Fruit fly (Drosophila melanogaster) whole organism, wandering third instar larva: ENCODE results near the gene PNUTS.

ENCODE experiments used
- Abd-B ChIP-seq: fragments of >200 bp; optimal IDR thresholded peaks from 2 replicates; lab custom pipeline; 2017; ENCODE audit warnings: missing biosample characterization, missing genetic modification characterization
- CG32264 ChIP-seq: fragments of 200-800 bp; sonication (Bioruptor generic); optimal IDR thresholded peaks from 2 replicates; lab custom pipeline; 2016; ENCODE audit warnings: missing biosample characterization, missing genetic modification characterization
- CG9705 ChIP-seq: fragments of 200-800 bp; sonication (Bioruptor generic); optimal IDR thresholded peaks from 2 replicates; lab custom pipeline; 2018; ENCODE audit warnings: missing biosample characterization, mild to moderate bottlenecking, missing genetic modification characterization
- CrebA ChIP-seq: fragments of 200-800 bp; sonication (Bioruptor generic); optimal IDR thresholded peaks from 2 replicates; lab custom pipeline; 2016; ENCODE audit warnings: missing biosample characterization, mild to moderate bottlenecking, missing genetic modification characterization, borderline replicate concordance
- Dfd ChIP-seq: fragments of >200 bp; optimal IDR thresholded peaks from 2 replicates; lab custom pipeline; 2017; ENCODE audit warnings: missing biosample characterization, missing genetic modification characterization
- Dif ChIP-seq: fragments of 200-275, 200-300 bp; sonication (Bioruptor generic); optimal IDR thresholded peaks from 2 replicates; lab custom pipeline; 2018; ENCODE audit warnings: missing biosample characterization, missing genetic modification characterization; ENCODE audit not compliant: partially characterized antibody
- GATAd ChIP-seq: sonication (Bioruptor generic); optimal IDR thresholded peaks from 2 replicates; lab custom pipeline; 2016; ENCODE audit warnings: missing biosample characterization, missing genetic modification characterization
- HLH106 ChIP-seq: fragments of 200-800 bp; optimal IDR thresholded peaks from 3 replicates; lab custom pipeline; 2019; ENCODE audit warnings: missing biosample characterization, mild to moderate bottlenecking, missing genetic modification characterization, moderate library complexity
- Hnf4 ChIP-seq: fragments of 200-800 bp; sonication (Bioruptor generic); optimal IDR thresholded peaks from 2 replicates; lab custom pipeline; 2016; ENCODE audit warnings: missing biosample characterization, mild to moderate bottlenecking, missing genetic modification characterization
- Hr78 ChIP-seq: fragments of >200 bp; optimal IDR thresholded peaks from 2 replicates; lab custom pipeline; 2017; ENCODE audit warnings: missing biosample characterization, missing genetic modification characterization
- Hr83 ChIP-seq: fragments of 200-300 bp; sonication (Bioruptor generic); optimal IDR thresholded peaks from 2 replicates; lab custom pipeline; 2016; ENCODE audit warnings: missing biosample characterization, mild to moderate bottlenecking, missing genetic modification characterization, moderate library complexity; ENCODE audit not compliant: poor library complexity, severe bottlenecking
- Jra ChIP-seq: sonication (Bioruptor generic); optimal IDR thresholded peaks from 2 replicates; lab custom pipeline; 2016; ENCODE audit warnings: missing biosample characterization, missing genetic modification characterization
- Mio ChIP-seq: sonication (Bioruptor generic); optimal IDR thresholded peaks from 2 replicates; lab custom pipeline; 2016; ENCODE audit warnings: missing biosample characterization, missing genetic modification characterization
- Myc ChIP-seq: fragments of >200 bp; optimal IDR thresholded peaks from 2 replicates; lab custom pipeline; 2017
- N ChIP-seq: fragments of >200 bp; optimal IDR thresholded peaks from 2 replicates; lab custom pipeline; 2018; ENCODE audit warnings: missing biosample characterization, missing external identifiers, missing genetic modification characterization
- OdsH ChIP-seq: fragments of 200-800 bp; sonication (Bioruptor generic); optimal IDR thresholded peaks from 2 replicates; lab custom pipeline; 2016; ENCODE audit warnings: missing biosample characterization, mild to moderate bottlenecking, missing genetic modification characterization
- Rel ChIP-seq, 2 experiments: fragments of 200-800 bp; sonication (Bioruptor generic) in 1 of 2; optimal IDR thresholded peaks; 2 replicates in 1 of 2; 3 replicates in 1 of 2; lab custom pipeline; 2016 to 2019; ENCODE audit warnings: mild to moderate bottlenecking in 2 of 2, missing biosample characterization in 2 of 2, missing genetic modification characterization in 2 of 2, moderate library complexity in 1 of 2
- Sp1 ChIP-seq: fragments of 200-800 bp; sonication (Bioruptor generic); optimal IDR thresholded peaks from 3 replicates; lab custom pipeline; 2019; ENCODE audit warnings: missing biosample characterization, mild to moderate bottlenecking, missing genetic modification characterization, moderate library complexity
- Vsx2 ChIP-seq: fragments of 200-300, 225-300 bp; sonication (Bioruptor generic); optimal IDR thresholded peaks from 2 replicates; lab custom pipeline; 2018; ENCODE audit warnings: missing biosample characterization, missing genetic modification characterization; ENCODE audit not compliant: partially characterized antibody
- br ChIP-seq: fragments of 200-800 bp; sonication (Bioruptor generic); optimal IDR thresholded peaks from 2 replicates; lab custom pipeline; 2016; ENCODE audit warnings: missing biosample characterization, missing genetic modification characterization
- dl ChIP-seq, 2 experiments: fragments of 175-275, 200-275 bp in 1 of 2; fragments of 200-275 bp in 1 of 2; sonication (Bioruptor generic); optimal IDR thresholded peaks; lab custom pipeline; 2018; ENCODE audit warnings: mild to moderate bottlenecking in 2 of 2, missing biosample characterization in 2 of 2, missing genetic modification characterization in 2 of 2, moderate library complexity in 2 of 2; ENCODE audit not compliant: partially characterized antibody in 2 of 2, insufficient read depth in 1 of 2
- dmrt93B ChIP-seq: fragments of 200-800 bp; sonication (Bioruptor generic); optimal IDR thresholded peaks from 2 replicates; lab custom pipeline; 2018; ENCODE audit warnings: missing biosample characterization, mild to moderate bottlenecking, missing genetic modification characterization
- dsf ChIP-seq: sonication (Bioruptor generic); optimal IDR thresholded peaks from 2 replicates; lab custom pipeline; 2016; ENCODE audit warnings: missing biosample characterization, missing genetic modification characterization, borderline replicate concordance
- ey ChIP-seq: fragments of 200-800 bp; sonication (Bioruptor generic); optimal IDR thresholded peaks from 2 replicates; lab custom pipeline; 2016; ENCODE audit warnings: missing biosample characterization, missing genetic modification characterization
- foxo ChIP-seq, 2 experiments: fragments of 200-800 bp; sonication (Bioruptor generic); optimal IDR thresholded peaks; 2 replicates in 1 of 2; 3 replicates in 1 of 2; lab custom pipeline; 2016 to 2017; ENCODE audit warnings: missing biosample characterization in 2 of 2, missing genetic modification characterization in 2 of 2
- fru ChIP-seq: fragments of 200-800 bp; sonication (Bioruptor generic); optimal IDR thresholded peaks from 3 replicates; lab custom pipeline; 2016; ENCODE audit warnings: missing biosample characterization, mild to moderate bottlenecking, missing genetic modification characterization
- h ChIP-seq: fragments of 200-800 bp; sonication (Bioruptor generic); optimal IDR thresholded peaks from 3 replicates; lab custom pipeline; 2016; ENCODE audit warnings: missing biosample characterization, mild to moderate bottlenecking, missing genetic modification characterization
- jim ChIP-seq: fragments of 175-275, 200-325 bp; sonication (Bioruptor generic); optimal IDR thresholded peaks from 2 replicates; lab custom pipeline; 2016; ENCODE audit warnings: missing biosample characterization, mild to moderate bottlenecking, missing genetic modification characterization
- lola ChIP-seq: fragments of >200 bp; optimal IDR thresholded peaks from 2 replicates; lab custom pipeline; 2017; ENCODE audit warnings: missing biosample characterization, missing genetic modification characterization
- pan ChIP-seq: fragments of >200 bp; optimal IDR thresholded peaks from 2 replicates; lab custom pipeline; 2017
- psq ChIP-seq: fragments of 200-800 bp; sonication (Bioruptor generic); optimal IDR thresholded peaks from 3 replicates; lab custom pipeline; 2017; ENCODE audit warnings: missing biosample characterization, mild to moderate bottlenecking, missing genetic modification characterization, moderate library complexity
- rgr ChIP-seq: fragments of 200-800 bp; sonication (Bioruptor generic); optimal IDR thresholded peaks from 3 replicates; lab custom pipeline; 2016; ENCODE audit warnings: missing biosample characterization, mild to moderate bottlenecking, missing genetic modification characterization
- sage ChIP-seq: fragments of 200-800 bp; sonication (Bioruptor generic); optimal IDR thresholded peaks from 2 replicates; lab custom pipeline; 2016; ENCODE audit warnings: missing biosample characterization, mild to moderate bottlenecking, missing genetic modification characterization
- sv ChIP-seq: fragments of 200-800 bp; sonication (Bioruptor generic); optimal IDR thresholded peaks from 3 replicates; lab custom pipeline; 2016; ENCODE audit warnings: missing biosample characterization, missing genetic modification characterization
- tai ChIP-seq: sonication (Bioruptor generic); optimal IDR thresholded peaks from 2 replicates; lab custom pipeline; 2016; ENCODE audit warnings: missing biosample characterization, missing genetic modification characterization
- usp ChIP-seq: fragments of >200 bp; optimal IDR thresholded peaks from 2 replicates; lab custom pipeline; 2017; ENCODE audit warnings: missing biosample characterization, missing genetic modification characterization

Gene PNUTS

dm6 chr2L:837989-838388 lies 32.3 kb upstream of the PNUTS start:
- TF ChIP-seq rgr (peak; percentile 4), usp (GFP tag; lab: Kevin White, UChicago) (no peak), Jra (GFP tag; lab: Kevin White, UChicago) (no peak), HLH106 (tag; lab: Kevin White, UChicago) (no peak), br (GFP tag; lab: Kevin White, UChicago) (peak; percentile 35), lola (GFP tag; lab: Kevin White, UChicago) (no peak), fru (peak; percentile 46), Sp1 (GFP tag; lab: Kevin White, UChicago) (peak; percentile 7), sage (GFP tag; lab: Kevin White, UChicago) (no peak), Abd-B (no peak), Myc (lab: Kevin White, UChicago) (no peak), psq (GFP tag; lab: Kevin White, UChicago) (peak; percentile 24), CG9705 (GFP tag; lab: Kevin White, UChicago) (no peak), ey (GFP tag; lab: Kevin White, UChicago) (no peak), CG32264 (no peak), OdsH (GFP tag; lab: Kevin White, UChicago) (peak; percentile 48), foxo (GFP tag; optimal IDR thresholded peaks at IDR 0.05; lab: Kevin White, UChicago) (peak in 1 of 2 experiments; percentile 23), Vsx2 (GFP tag; lab: Kevin White, UChicago) (no peak), N (no peak), Dif (GFP tag; lab: Kevin White, UChicago) (no peak), dl (GFP tag; optimal IDR thresholded peaks at IDR 0.05; lab: Kevin White, UChicago; ENCODE audit: insufficient read depth in 1 of 2, partially characterized antibody in 2 of 2) (no peak), tai (GFP tag; lab: Kevin White, UChicago) (no peak), CrebA (GFP tag; lab: Kevin White, UChicago) (no peak), GATAd (no peak), Hnf4 (GFP tag; lab: Kevin White, UChicago) (no peak), pan (lab: Kevin White, UChicago) (no peak), dsf (no peak)

- TF ChIP-seq jim (GFP tag; lab: Kevin White, UChicago) (no peak), dmrt93B (GFP tag; lab: Kevin White, UChicago) (no peak), Hr83 (no peak), psq (GFP tag; lab: Kevin White, UChicago) (no peak), Mio (GFP tag; lab: Kevin White, UChicago) (no peak), fru (no peak), dl (GFP tag; optimal IDR thresholded peaks at IDR 0.05; lab: Kevin White, UChicago; ENCODE audit: insufficient read depth in 1 of 2, partially characterized antibody in 2 of 2) (no peak), CG9705 (GFP tag; lab: Kevin White, UChicago) (no peak), Rel (GFP tag; optimal IDR thresholded peaks at IDR 0.05; lab: Kevin White, UChicago) (no peak), Rel (tag; optimal IDR thresholded peaks at IDR 0.05; lab: Kevin White, UChicago) (no peak), Dif (GFP tag; lab: Kevin White, UChicago) (no peak), foxo (GFP tag; optimal IDR thresholded peaks at IDR 0.05; lab: Kevin White, UChicago) (no peak), sv (GFP tag; lab: Kevin White, UChicago) (no peak), Dfd (GFP tag; lab: Kevin White, UChicago) (no peak), Jra (GFP tag; lab: Kevin White, UChicago) (no peak), CG32264 (no peak)
These were observed 31.5 kb upstream of the PNUTS start for dm6 chr2L:838786-839185.

- TF ChIP-seq dsf = no peak
- no peak for TF ChIP-seq Myc (lab: Kevin White, UChicago)
- no peak for TF ChIP-seq OdsH (GFP tag; lab: Kevin White, UChicago)
- no peak for TF ChIP-seq CrebA (GFP tag; lab: Kevin White, UChicago)
- TF ChIP-seq lola (GFP tag; lab: Kevin White, UChicago) = no peak
- no peak for TF ChIP-seq GATAd
- TF ChIP-seq, all 38 proteins: peak for 0
These were observed 30.2 kb upstream of the PNUTS start for dm6 chr2L:840022-840421.

- TF ChIP-seq tai (GFP tag; lab: Kevin White, UChicago) (no peak), usp (GFP tag; lab: Kevin White, UChicago) (no peak), h (GFP tag; lab: Kevin White, UChicago) (no peak), ey (GFP tag; lab: Kevin White, UChicago) (no peak), lola (GFP tag; lab: Kevin White, UChicago) (no peak), N (no peak), rgr (no peak), CrebA (GFP tag; lab: Kevin White, UChicago) (no peak), Sp1 (GFP tag; lab: Kevin White, UChicago) (no peak), Hr78 (GFP tag; lab: Kevin White, UChicago) (no peak), Rel (GFP tag; optimal IDR thresholded peaks at IDR 0.05; lab: Kevin White, UChicago) (no peak), Rel (tag; optimal IDR thresholded peaks at IDR 0.05; lab: Kevin White, UChicago) (no peak), pan (lab: Kevin White, UChicago) (no peak), psq (GFP tag; lab: Kevin White, UChicago) (no peak), CG9705 (GFP tag; lab: Kevin White, UChicago) (no peak), Mio (GFP tag; lab: Kevin White, UChicago) (no peak), jim (GFP tag; lab: Kevin White, UChicago) (no peak), Dfd (GFP tag; lab: Kevin White, UChicago) (no peak), dmrt93B (GFP tag; lab: Kevin White, UChicago) (no peak), sv (GFP tag; lab: Kevin White, UChicago) (no peak)
These were observed 29.5 kb upstream of the PNUTS start for dm6 chr2L:840716-841115.
